Worm (Caenorhabditis elegans): ENCODE data around the gene srsx-6.

The srsx-6 gene

ce11 chrV:7893812-7894381 lies 33.0 kb upstream of the srsx-6 start, which contains the start of gene F40A3.6:
Gene F40A3.6, minus strand, starts transcription at chrV:7893862.
- peak; percentile 3 for TF ChIP-seq sem-4 (tag; optimal IDR thresholded peaks at IDR 0.05)
- no peak for TF ChIP-seq blmp-1 (tag; optimal IDR thresholded peaks at IDR 0.05; ENCODE audit: insufficient read depth)
- TF ChIP-seq egl-27 (tag; optimal IDR thresholded peaks at IDR 0.05) = no peak
- peak; percentile 92 for TF ChIP-seq nhr-129 (tag; optimal IDR thresholded peaks at IDR 0.05)
- no peak for TF ChIP-seq ceh-82 (tag; optimal IDR thresholded peaks at IDR 0.05)
- TF ChIP-seq mbf-1 (tag; optimal IDR thresholded peaks at IDR 0.05) = no peak
- no peak for TF ChIP-seq mab-5 (tag; optimal IDR thresholded peaks at IDR 0.05)
- peak; percentile 71 for TF ChIP-seq C34F6.9 (tag; optimal IDR thresholded peaks at IDR 0.05)
- no peak for TF ChIP-seq unc-62 (GFP tag; optimal IDR thresholded peaks at IDR 0.05)
- TF ChIP-seq sma-9 (GFP tag; optimal IDR thresholded peaks at IDR 0.05) = peak; percentile 49
- no peak for TF ChIP-seq sma-9 (tag; optimal IDR thresholded peaks at IDR 0.05)
- TF ChIP-seq lsy-2 (tag; optimal IDR thresholded peaks at IDR 0.05) = peak in 1 of 2 experiments; percentile 44
- TF ChIP-seq F13H6.1 (tag; optimal IDR thresholded peaks at IDR 0.05) = peak; percentile 34
- TF ChIP-seq R02D3.7 (tag; optimal IDR thresholded peaks at IDR 0.05) = no peak

ce11 chrV:7899761-7900160 lies 27.1 kb upstream of the srsx-6 start, which contains the start of gene F40A3.7:
Gene F40A3.7, minus strand, starts transcription at chrV:7899861.
- no peak for TF ChIP-seq mdl-1 (tag; optimal IDR thresholded peaks at IDR 0.05)
- TF ChIP-seq zag-1 (tag; optimal IDR thresholded peaks at IDR 0.05) = no peak
- TF ChIP-seq nhr-21 (tag; optimal IDR thresholded peaks at IDR 0.05) = no peak
- no peak for TF ChIP-seq ZK546.5 (tag; optimal IDR thresholded peaks at IDR 0.05)
- no peak for TF ChIP-seq mbf-1 (tag; optimal IDR thresholded peaks at IDR 0.05)
- TF ChIP-seq lin-11 (tag; optimal IDR thresholded peaks at IDR 0.05) = no peak
- no peak for TF ChIP-seq unc-39 (tag; optimal IDR thresholded peaks at IDR 0.05)
- TF ChIP-seq unc-55 (GFP tag; optimal IDR thresholded peaks at IDR 0.05) = no peak
- no peak for TF ChIP-seq dmd-4 (tag; optimal IDR thresholded peaks at IDR 0.05)
- no peak for TF ChIP-seq nhr-23 (tag; optimal IDR thresholded peaks at IDR 0.05)
- no peak for TF ChIP-seq unc-62 (GFP tag; optimal IDR thresholded peaks at IDR 0.05)
- no peak for TF ChIP-seq peb-1 (tag; optimal IDR thresholded peaks at IDR 0.05)
- no peak for TF ChIP-seq nhr-12 (tag; optimal IDR thresholded peaks at IDR 0.05)

- TF ChIP-seq blmp-1 (tag; optimal IDR thresholded peaks at IDR 0.05; ENCODE audit: insufficient read depth) (no peak), fos-1 (tag; optimal IDR thresholded peaks at IDR 0.05) (no peak), egl-27 (tag; optimal IDR thresholded peaks at IDR 0.05) (no peak), unc-39 (tag; optimal IDR thresholded peaks at IDR 0.05) (no peak), peb-1 (tag; optimal IDR thresholded peaks at IDR 0.05) (no peak), aly-2 (tag; optimal IDR thresholded peaks at IDR 0.05) (no peak), ama-1 (optimal IDR thresholded peaks at IDR 0.05) (no peak), nhr-21 (tag; optimal IDR thresholded peaks at IDR 0.05) (no peak), zag-1 (tag; optimal IDR thresholded peaks at IDR 0.05) (no peak)
These were observed 25.7 kb upstream of the srsx-6 start for ce11 chrV:7901222-7901621.

- TF ChIP-seq sma-9 (GFP tag; optimal IDR thresholded peaks at IDR 0.05) (no peak), sma-9 (tag; optimal IDR thresholded peaks at IDR 0.05) (no peak), ceh-16 (tag; optimal IDR thresholded peaks at IDR 0.05) (no peak), sma-3 (GFP tag; optimal IDR thresholded peaks at IDR 0.05) (no peak), R02D3.7 (tag; optimal IDR thresholded peaks at IDR 0.05) (no peak), alr-1 (tag; optimal IDR thresholded peaks at IDR 0.05) (no peak), ztf-11 (tag; optimal IDR thresholded peaks at IDR 0.05) (no peak), nhr-6 (tag; optimal IDR thresholded peaks at IDR 0.05) (no peak), fos-1 (tag; optimal IDR thresholded peaks at IDR 0.05) (no peak), dmd-4 (tag; optimal IDR thresholded peaks at IDR 0.05) (no peak), lin-39 (tag; optimal IDR thresholded peaks at IDR 0.05) (no peak), unc-39 (tag; optimal IDR thresholded peaks at IDR 0.05) (no peak), nhr-25 (tag; optimal IDR thresholded peaks at IDR 0.05) (no peak), elt-3 (tag; optimal IDR thresholded peaks at IDR 0.05) (no peak), skn-1 (tag; optimal IDR thresholded peaks at IDR 0.05) (no peak)
These were observed 22.5 kb upstream of the srsx-6 start for ce11 chrV:7904389-7904788.

Measured in whole organism, L2 larva.